Worm (Caenorhabditis elegans) whole organism, young adult: ENCODE results near the gene R10E11.6.
A peak's percentile ranks its signal among the peaks of the same experiment; 100 is the strongest.

Experiments used
- B0035.1 ChIP-seq: sonication (generic microtip); optimal IDR thresholded peaks from 2 replicates; lab custom pipeline; 2016; ENCODE audit warnings: missing genetic modification characterization, mild to moderate bottlenecking, missing compliant biosample characterization, missing genotype, missing genetic modification reagents
- C17E4.6 ChIP-seq: fragments of 200-800 bp; sonication (Bioruptor generic); IDR thresholded peaks from 2 replicates; pipeline ENCODE4 v1.3.6; 2022; ENCODE audit warnings: missing genetic modification reagents, missing genetic modification characterization, missing compliant biosample characterization
- F33H1.4 ChIP-seq: fragments of 200-800 bp; sonication (Bioruptor generic); IDR thresholded peaks from 2 replicates; pipeline ENCODE4 v1.3.6; 2022; ENCODE audit warnings: missing genetic modification reagents, missing genetic modification characterization, missing compliant biosample characterization
- F39B2.1 ChIP-seq: fragments of 200-800 bp; sonication (Bioruptor generic); IDR thresholded peaks from 2 replicates; pipeline ENCODE4 v1.3.6; 2022; ENCODE audit warnings: missing genetic modification reagents, missing genetic modification characterization, missing compliant biosample characterization
- F49E8.2 ChIP-seq: sonication (generic microtip); optimal IDR thresholded peaks from 3 replicates; lab custom pipeline; 2017; ENCODE audit warnings: missing genetic modification characterization, mild to moderate bottlenecking, missing compliant biosample characterization, antibody characterized with exemption, moderate library complexity; ENCODE audit not compliant: insufficient read depth
- T07F8.4 ChIP-seq: sonication (generic microtip); optimal IDR thresholded peaks from 2 replicates; lab custom pipeline; 2016; ENCODE audit warnings: mild to moderate bottlenecking, missing genetic modification characterization, moderate library complexity, missing compliant biosample characterization
- T26A5.8 ChIP-seq: sonication (generic microtip); optimal IDR thresholded peaks from 2 replicates; lab custom pipeline; 2016; ENCODE audit warnings: missing genetic modification characterization, missing compliant biosample characterization
- Y56A3A.18 ChIP-seq: fragments of 200-800 bp; sonication (Bioruptor generic); IDR thresholded peaks from 2 replicates; pipeline ENCODE4 v1.3.6; 2022; ENCODE audit warnings: missing genetic modification reagents, missing genetic modification characterization, missing compliant biosample characterization
- Y67H2A.10 ChIP-seq: fragments of 200-800 bp; sonication (Bioruptor generic); conservative IDR thresholded peaks from 2 replicates; pipeline ENCODE4 v1.3.6; 2022; ENCODE audit warnings: missing genetic modification reagents, missing genetic modification characterization, missing compliant biosample characterization
- Y95B8A.8 ChIP-seq: fragments of 200-800 bp; sonication (Bioruptor generic); IDR thresholded peaks from 2 replicates; pipeline ENCODE4 v1.3.6; 2022; ENCODE audit warnings: missing genetic modification reagents, missing genetic modification characterization, missing compliant biosample characterization
- ama-1 ChIP-seq, 3 experiments: fragments of 150-350 bp in 1 of 3; sonication (generic microtip) in 2 of 3; optimal IDR thresholded peaks; 2 replicates each; lab custom pipeline; 2014 to 2018; ENCODE audit warnings: missing biosample characterization in 2 of 3, missing genetic modification characterization in 2 of 3, missing genetic modification reagents in 2 of 3
- attf-3 ChIP-seq: fragments of 200-800 bp; sonication (Bioruptor generic); conservative IDR thresholded peaks from 2 replicates; pipeline ENCODE4 v1.3.6; 2022; ENCODE audit warnings: missing genetic modification reagents, missing genetic modification characterization, missing compliant biosample characterization
- bed-2 ChIP-seq: fragments of 200-800 bp; sonication (Bioruptor generic); IDR thresholded peaks from 2 replicates; pipeline ENCODE4 v1.3.6; 2022; ENCODE audit warnings: missing genetic modification reagents, missing genetic modification characterization, missing compliant biosample characterization
- cebp-1 ChIP-seq, 2 experiments: fragments of 200-800 bp in 1 of 2; sonication (Bioruptor generic) in 1 of 2; sonication (generic microtip) in 1 of 2; IDR thresholded peaks in 1 of 2; optimal IDR thresholded peaks in 1 of 2; 2 replicates each; pipeline versions ENCODE4 v1.3.6 to Lab custom; 2017 to 2022; ENCODE audit warnings: missing compliant biosample characterization in 2 of 2, missing genetic modification characterization in 2 of 2, mild to moderate bottlenecking in 1 of 2, missing genetic modification reagents in 1 of 2, moderate library complexity in 1 of 2
- ceh-91 ChIP-seq: fragments of 200-800 bp; sonication (Bioruptor generic); IDR thresholded peaks from 2 replicates; pipeline ENCODE4 v1.3.6; 2022; ENCODE audit warnings: missing genetic modification reagents, missing genetic modification characterization, missing compliant biosample characterization
- chd-7 ChIP-seq: sonication (generic microtip); optimal IDR thresholded peaks from 2 replicates; lab custom pipeline; 2016; ENCODE audit warnings: mild to moderate bottlenecking, missing genetic modification characterization, moderate library complexity, missing compliant biosample characterization
- dox-1 ChIP-seq: fragments of 200-800 bp; sonication (Bioruptor generic); IDR thresholded peaks from 2 replicates; pipeline ENCODE4 v1.3.6; 2022; ENCODE audit warnings: missing genetic modification reagents, missing genetic modification characterization, missing compliant biosample characterization
- dpff-1 ChIP-seq: sonication (generic microtip); optimal IDR thresholded peaks from 2 replicates; lab custom pipeline; 2017; ENCODE audit warnings: mild to moderate bottlenecking, missing genetic modification characterization, missing compliant biosample characterization
- egl-18 ChIP-seq: fragments of 200-800 bp; sonication (Bioruptor generic); IDR thresholded peaks from 2 replicates; pipeline ENCODE4 v1.3.6; 2022; ENCODE audit warnings: missing genetic modification reagents, missing genetic modification characterization, missing compliant biosample characterization
- egl-44 ChIP-seq: fragments of 200-800 bp; sonication (Bioruptor generic); IDR thresholded peaks from 2 replicates; pipeline ENCODE4 v1.3.6; 2022; ENCODE audit warnings: missing genetic modification reagents, missing genetic modification characterization, missing compliant biosample characterization
- ekl-4 ChIP-seq: fragments of 200-800 bp; sonication (Bioruptor generic); IDR thresholded peaks from 2 replicates; pipeline ENCODE4 v1.3.6; 2022; ENCODE audit warnings: missing genetic modification reagents, missing genetic modification characterization, missing compliant biosample characterization
- fkh-3 ChIP-seq: sonication (generic microtip); optimal IDR thresholded peaks from 2 replicates; lab custom pipeline; 2016; ENCODE audit warnings: mild to moderate bottlenecking, missing genetic modification characterization, missing compliant biosample characterization
- hlh-12 ChIP-seq: sonication (generic microtip); optimal IDR thresholded peaks from 2 replicates; lab custom pipeline; 2016; ENCODE audit warnings: missing genetic modification characterization, missing compliant biosample characterization
- hrde-1 ChIP-seq: sonication (generic microtip); optimal IDR thresholded peaks from 2 replicates; lab custom pipeline; 2016; ENCODE audit warnings: missing genetic modification characterization, mild to moderate bottlenecking, missing compliant biosample characterization, moderate library complexity, missing genotype, missing genetic modification reagents, borderline replicate concordance
- let-526 ChIP-seq: fragments of 200-800 bp; sonication (Bioruptor generic); IDR thresholded peaks from 2 replicates; pipeline ENCODE4 v1.3.6; 2022; ENCODE audit warnings: missing genetic modification reagents, missing genetic modification characterization, missing compliant biosample characterization
- lin-26 ChIP-seq: fragments of 200-800 bp; sonication (Bioruptor generic); IDR thresholded peaks from 2 replicates; pipeline ENCODE4 v1.3.6; 2022; ENCODE audit warnings: missing genetic modification reagents, missing genetic modification characterization, missing compliant biosample characterization
- lin-35 ChIP-seq, 3 experiments: fragments of 150-350 bp in 2 of 3; sonication (generic microtip) in 1 of 3; optimal IDR thresholded peaks; 2 replicates each; lab custom pipeline; 2014 to 2018; ENCODE audit warnings: missing biosample characterization in 3 of 3, missing genetic modification characterization in 3 of 3, missing genetic modification reagents in 3 of 3
- lin-54 ChIP-seq: fragments of 200-800 bp; sonication (Bioruptor generic); optimal IDR thresholded peaks from 2 replicates; lab custom pipeline; 2018; ENCODE audit warnings: mild to moderate bottlenecking, missing genetic modification characterization, missing compliant biosample characterization
- lsy-27 ChIP-seq: sonication (generic microtip); optimal IDR thresholded peaks from 2 replicates; lab custom pipeline; 2017; ENCODE audit warnings: missing genetic modification characterization, mild to moderate bottlenecking, missing compliant biosample characterization, antibody characterized with exemption, missing genotype, borderline replicate concordance; ENCODE audit not compliant: insufficient read depth
- madf-3 ChIP-seq: fragments of 200-800 bp; sonication (Bioruptor generic); IDR thresholded peaks from 2 replicates; pipeline ENCODE4 v1.3.6; 2022; ENCODE audit warnings: missing genetic modification reagents, missing genetic modification characterization, missing compliant biosample characterization
- madf-6 ChIP-seq: fragments of 200-800 bp; sonication (Bioruptor generic); IDR thresholded peaks from 2 replicates; pipeline ENCODE4 v1.3.6; 2022; ENCODE audit warnings: missing genetic modification reagents, missing genetic modification characterization, missing compliant biosample characterization
- mes-4 ChIP-seq: sonication (generic microtip); optimal IDR thresholded peaks from 2 replicates; lab custom pipeline; 2016; ENCODE audit warnings: missing genotype, missing genetic modification characterization, missing compliant biosample characterization
- nfya-1 ChIP-seq: sonication (generic microtip); optimal IDR thresholded peaks from 2 replicates; lab custom pipeline; 2017; ENCODE audit warnings: antibody characterized with exemption, missing compliant biosample characterization, missing genetic modification characterization, borderline replicate concordance; ENCODE audit not compliant: insufficient read depth
- nfya-2 ChIP-seq: fragments of 200-800 bp; sonication (Bioruptor generic); IDR thresholded peaks from 2 replicates; pipeline ENCODE4 v1.3.6; 2022; ENCODE audit warnings: missing genetic modification reagents, missing genetic modification characterization, missing compliant biosample characterization
- nhr-120 ChIP-seq: fragments of 200-800 bp; sonication (Bioruptor generic); IDR thresholded peaks from 2 replicates; pipeline ENCODE4 v1.3.6; 2022; ENCODE audit warnings: missing genetic modification characterization, missing compliant biosample characterization
- pbrm-1 ChIP-seq: fragments of 200-800 bp; sonication (Bioruptor generic); IDR thresholded peaks from 2 replicates; pipeline ENCODE4 v1.3.6; 2022; ENCODE audit warnings: missing genetic modification reagents, missing genetic modification characterization, missing compliant biosample characterization
- repo-1 ChIP-seq: sonication (generic microtip); optimal IDR thresholded peaks from 2 replicates; lab custom pipeline; 2017; ENCODE audit warnings: mild to moderate bottlenecking, missing genetic modification characterization, missing compliant biosample characterization
- sdz-38 ChIP-seq: sonication (generic microtip); optimal IDR thresholded peaks from 2 replicates; lab custom pipeline; 2016; ENCODE audit warnings: missing genotype, missing genetic modification characterization, missing compliant biosample characterization
- sea-2 ChIP-seq: fragments of 200-800 bp; sonication (Bioruptor generic); IDR thresholded peaks from 2 replicates; pipeline ENCODE4 v1.3.6; 2022; ENCODE audit warnings: missing genetic modification characterization, missing compliant biosample characterization
- snpc-4 ChIP-seq, 5 experiments: fragments of 150-350 bp in 1 of 5; sonication (generic microtip) in 4 of 5; optimal IDR thresholded peaks; 2 replicates each; lab custom pipeline; 2014 to 2018; ENCODE audit warnings: missing genetic modification characterization in 5 of 5, missing biosample characterization in 3 of 5, antibody characterized with exemption in 2 of 5, mild to moderate bottlenecking in 2 of 5, missing compliant biosample characterization in 2 of 5, missing genotype in 2 of 5, moderate library complexity in 2 of 5, missing genetic modification reagents in 1 of 5
- tlf-1 ChIP-seq: fragments of 200-800 bp; sonication (Bioruptor generic); optimal IDR thresholded peaks from 2 replicates; lab custom pipeline; 2018; ENCODE audit warnings: mild to moderate bottlenecking, missing genetic modification characterization, missing compliant biosample characterization
- zim-3 ChIP-seq: sonication (generic microtip); optimal IDR thresholded peaks from 2 replicates; lab custom pipeline; 2017; ENCODE audit warnings: mild to moderate bottlenecking, missing genetic modification characterization, moderate library complexity, missing compliant biosample characterization
- ztf-28 ChIP-seq: fragments of 200-800 bp; sonication (Bioruptor generic); IDR thresholded peaks from 2 replicates; pipeline ENCODE4 v1.3.6; 2022; ENCODE audit warnings: missing genetic modification reagents, missing genetic modification characterization, missing compliant biosample characterization
- ztf-3 ChIP-seq: fragments of 200-800 bp; sonication (Bioruptor generic); optimal IDR thresholded peaks from 2 replicates; lab custom pipeline; 2018; ENCODE audit warnings: mild to moderate bottlenecking, missing genetic modification characterization, missing compliant biosample characterization
- ztf-6 ChIP-seq: fragments of 200-800 bp; sonication (Bioruptor generic); IDR thresholded peaks from 2 replicates; pipeline ENCODE4 v1.3.6; 2022; ENCODE audit warnings: missing genetic modification reagents, missing genetic modification characterization, missing compliant biosample characterization

Gene R10E11.6

DNA sequence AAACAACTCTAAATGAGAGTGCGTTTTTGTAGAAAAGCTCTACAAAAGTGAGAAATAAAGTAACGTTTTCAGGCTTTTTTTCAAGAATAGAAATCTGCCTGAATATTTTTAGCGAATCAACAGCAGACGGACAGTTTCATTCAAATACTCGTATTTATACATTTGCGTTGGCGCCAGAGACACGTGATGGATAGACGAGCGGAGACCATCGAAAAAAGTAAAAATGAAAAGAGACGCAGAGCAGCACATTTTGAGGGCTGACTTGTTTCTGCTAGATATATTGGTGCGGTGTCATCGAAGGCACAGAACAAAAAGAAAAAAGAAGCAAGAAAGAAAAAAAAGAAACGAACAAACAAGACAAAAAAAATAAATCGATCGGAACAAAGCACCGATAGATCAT is 43.2 kb downstream of the R10E11.6 start (continued):
- TF ChIP-seq ztf-3 (GFP tag; lab: Kevin White, UChicago), result no peak
- no peak for TF ChIP-seq sdz-38 (tag; lab: Kevin White, UChicago)
- no peak for TF ChIP-seq attf-3 (GFP tag; lab: Robert Waterston, UW)
- peak; percentile 40 for TF ChIP-seq repo-1 (tag; lab: Kevin White, UChicago)
- TF ChIP-seq ztf-6 (GFP tag; lab: Robert Waterston, UW), result no peak
- no peak for TF ChIP-seq nhr-120
- 0 out of 2 replicates have a peak, but pooled peaks have one; percentile 48 for TF ChIP-seq pbrm-1
- no peak for TF ChIP-seq egl-44 (GFP tag; lab: Robert Waterston, UW)
- TF ChIP-seq F33H1.4 (GFP tag; lab: Robert Waterston, UW), result no peak
- TF ChIP-seq C17E4.6, result no peak
- no peak for TF ChIP-seq Y95B8A.8 (GFP tag; lab: Robert Waterston, UW)
- no peak for TF ChIP-seq fkh-3 (tag; lab: Kevin White, UChicago)
- no peak for TF ChIP-seq sea-2 (GFP tag; lab: Robert Waterston, UW)
- TF ChIP-seq chd-7 (tag; lab: Kevin White, UChicago), result peak; percentile 18
- TF ChIP-seq Y67H2A.10 (GFP tag; lab: Robert Waterston, UW), result no peak
- no peak for TF ChIP-seq T07F8.4 (tag; lab: Kevin White, UChicago)
- peak; percentile 79 for TF ChIP-seq ama-1 (optimal IDR thresholded peaks at IDR 0.05; lab: Kevin White, UChicago)
- TF ChIP-seq ama-1 (GFP tag; optimal IDR thresholded peaks at IDR 0.05; lab: Kevin White, UChicago), result no peak
- TF ChIP-seq T26A5.8, result no peak
- TF ChIP-seq lin-26 (GFP tag; lab: Robert Waterston, UW), result no peak
- TF ChIP-seq zim-3, result no peak
- no peak for TF ChIP-seq lsy-27
- TF ChIP-seq lin-35 (GFP tag; optimal IDR thresholded peaks at IDR 0.05; lab: Kevin White, UChicago), result peak in 1 of 3 experiments; percentile 44
- no peak for TF ChIP-seq nfya-2
- no peak for TF ChIP-seq ztf-28 (GFP tag; lab: Robert Waterston, UW)
- TF ChIP-seq let-526 (GFP tag; lab: Robert Waterston, UW), result peak; percentile 57; the same call in 1 of the 2 replicates
- peak; percentile 30 for TF ChIP-seq tlf-1 (GFP tag; lab: Kevin White, UChicago)
- no peak for TF ChIP-seq hrde-1 (tag; lab: Kevin White, UChicago)
- TF ChIP-seq bed-2, result no peak

DNA sequence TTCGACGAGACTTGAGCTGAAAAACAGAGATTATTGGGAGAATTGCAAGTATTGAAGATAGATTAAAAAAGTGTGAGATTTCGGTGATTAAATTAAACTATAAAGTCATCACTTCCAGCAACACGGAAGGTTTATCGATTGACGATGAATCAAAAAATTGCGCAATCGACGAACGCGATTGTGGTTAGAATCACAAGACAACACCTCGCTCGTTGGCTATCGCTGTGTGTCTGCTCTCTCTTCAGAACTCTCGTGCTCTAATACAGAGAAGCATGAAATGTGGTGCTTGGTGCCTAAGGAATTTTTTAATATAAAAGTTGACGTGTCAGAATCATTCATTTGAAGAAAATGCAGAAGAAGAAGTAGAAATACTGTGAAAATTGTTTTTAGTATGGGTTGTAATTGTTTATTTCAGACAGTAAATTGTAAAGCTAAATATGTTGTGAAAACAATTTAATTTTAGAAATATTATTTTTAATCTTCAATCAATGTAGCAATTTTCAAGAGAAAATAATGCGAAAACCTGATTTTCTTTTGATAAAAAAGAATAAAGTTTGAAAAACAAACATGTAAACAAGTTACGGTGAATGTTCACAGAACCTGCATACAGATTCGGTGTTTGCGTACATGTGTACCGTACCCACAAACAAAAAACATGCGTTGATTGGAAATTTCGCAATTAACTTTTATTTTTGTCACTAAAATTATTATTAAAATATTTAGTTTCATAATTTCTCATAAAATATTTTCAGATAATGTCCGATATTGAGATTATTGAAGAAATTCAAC is 44.6 kb downstream of the R10E11.6 start, which contains the start of the genes ZK632.10 and ZK632.11:
Gene ZK632.10, minus strand, starts transcription at position 560 of the 789 bp plus-strand sequence.
Gene ZK632.11, plus strand, starts transcription at position 753 of the 789 bp plus-strand sequence.
- TF ChIP-seq sea-2 (GFP tag; lab: Robert Waterston, UW) (no peak), Y56A3A.18 (GFP tag; lab: Robert Waterston, UW) (no peak), hlh-12 (no peak), T07F8.4 (tag; lab: Kevin White, UChicago) (no peak), madf-3 (GFP tag; lab: Robert Waterston, UW) (peak; percentile 37; the same call in 1 of the 2 replicates), cebp-1 (GFP tag; IDR thresholded peaks at IDR 0.05; lab: Robert Waterston, UW) (peak; percentile 91), cebp-1 (tag; optimal IDR thresholded peaks at IDR 0.05; lab: Kevin White, UChicago) (peak; percentile 89), F49E8.2 (tag; lab: Kevin White, UChicago) (peak; percentile 8), ceh-91 (GFP tag; lab: Robert Waterston, UW) (peak; percentile 53), dpff-1 (no peak), F39B2.1 (GFP tag; lab: Robert Waterston, UW) (0 out of 2 replicates have a peak, but pooled peaks have one; percentile 31), madf-6 (GFP tag; lab: Robert Waterston, UW) (peak; percentile 29; the same call in 1 of the 2 replicates), dox-1 (0 out of 2 replicates have a peak, but pooled peaks have one; percentile 20), snpc-4 (GFP tag; optimal IDR thresholded peaks at IDR 0.05; lab: Kevin White, UChicago) (no peak), snpc-4 (tag; optimal IDR thresholded peaks at IDR 0.05; lab: Kevin White, UChicago) (peak in 2 of 4 experiments; percentile 16 to 42), B0035.1 (tag; lab: Kevin White, UChicago) (no peak), mes-4 (no peak), lin-54 (peak; percentile 31), ekl-4 (GFP tag; lab: Robert Waterston, UW) (no peak), zim-3 (no peak), egl-18 (GFP tag; lab: Robert Waterston, UW) (no peak), nfya-1 (no peak)
